Worm (Caenorhabditis elegans): Measurements from ENCODE around the gene srg-56.

DNA sequence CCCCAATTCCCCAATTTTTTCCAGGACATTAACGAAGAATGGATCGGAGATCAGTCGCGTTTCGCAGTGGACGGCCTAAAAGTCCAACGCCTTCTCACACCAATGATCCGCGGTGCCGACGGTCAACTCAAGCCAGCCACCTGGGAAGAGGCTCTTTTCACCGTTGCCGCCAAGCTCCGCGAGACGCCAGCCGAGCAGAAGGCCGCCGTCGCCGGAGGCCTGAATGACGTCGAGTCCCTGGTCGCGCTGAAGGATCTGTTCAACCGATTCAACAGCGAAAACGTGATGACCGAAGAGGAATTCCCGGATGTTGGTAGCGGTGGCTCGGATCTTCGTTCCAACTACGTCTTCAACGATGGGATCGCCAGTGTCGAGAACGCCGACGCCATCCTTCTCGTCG, 35.2 kb downstream of the srg-56 start:
- TF ChIP-seq K11D2.4 (GFP tag; IDR thresholded peaks at IDR 0.05) (no peak), F37B4.10 (GFP tag; IDR thresholded peaks at IDR 0.05) (no peak), ceh-100 (GFP tag; IDR thresholded peaks at IDR 0.05) (no peak), xnd-1 (tag; optimal IDR thresholded peaks at IDR 0.05) (no peak), hsf-1 (GFP tag; IDR thresholded peaks at IDR 0.05) (no peak), ama-1 (optimal IDR thresholded peaks at IDR 0.05) (no peak), ama-1 (GFP tag; optimal IDR thresholded peaks at IDR 0.05) (no peak), ets-4 (GFP tag; optimal IDR thresholded peaks at IDR 0.05) (no peak), F52B5.7 (tag; optimal IDR thresholded peaks at IDR 0.05) (no peak), hlh-12 (tag; optimal IDR thresholded peaks at IDR 0.05) (no peak), rec-8 (tag; optimal IDR thresholded peaks at IDR 0.05) (no peak)
